Worm (Caenorhabditis elegans) whole organism, midembryonic: ENCODE data around the gene F46B6.12.

Experiments
- T22C8.4 ChIP-seq: fragments of 200-800 bp; sonication (Bioruptor generic); IDR thresholded peaks from 2 replicates; pipeline ENCODE4 v1.3.6; 2022; ENCODE audit warnings: missing genetic modification characterization, missing compliant biosample characterization
- cog-1 ChIP-seq: sonication (generic microtip); optimal IDR thresholded peaks from 2 replicates; lab custom pipeline; 2016; ENCODE audit warnings: missing genetic modification characterization, missing compliant biosample characterization
- flt-1 ChIP-seq: fragments of 200-800 bp; sonication (Bioruptor generic); IDR thresholded peaks from 2 replicates; pipeline ENCODE4 v1.3.6; 2022; ENCODE audit warnings: missing genetic modification characterization, missing compliant biosample characterization
- klf-2 ChIP-seq: fragments of 200-800 bp; sonication (Bioruptor generic); conservative IDR thresholded peaks from 2 replicates; pipeline ENCODE4 v1.3.6; 2022; ENCODE audit warnings: missing genetic modification reagents, missing genetic modification characterization, missing compliant biosample characterization
- med-1 ChIP-seq: sonication (generic microtip); optimal IDR thresholded peaks from 2 replicates; lab custom pipeline; 2017; ENCODE audit warnings: missing genetic modification characterization, mild to moderate bottlenecking, missing compliant biosample characterization, antibody characterized with exemption, missing genetic modification reagents; ENCODE audit not compliant: insufficient read depth
- ref-1 ChIP-seq: fragments of 200-800 bp; sonication (Bioruptor generic); conservative IDR thresholded peaks from 2 replicates; pipeline ENCODE4 v1.3.6; 2022; ENCODE audit warnings: missing genetic modification reagents, missing genetic modification characterization, missing compliant biosample characterization
- tab-1 ChIP-seq: fragments of 200-800 bp; sonication (Bioruptor generic); IDR thresholded peaks from 2 replicates; pipeline ENCODE4 v1.3.6; 2022; ENCODE audit warnings: missing genetic modification characterization, missing compliant biosample characterization
- ztf-23 ChIP-seq: fragments of 200-800 bp; sonication (Bioruptor generic); IDR thresholded peaks from 2 replicates; pipeline ENCODE4 v1.3.6; 2022; ENCODE audit warnings: missing genetic modification reagents, missing genetic modification characterization, missing compliant biosample characterization
- ztf-29 ChIP-seq: fragments of 200-800 bp; sonication (Bioruptor generic); IDR thresholded peaks from 2 replicates; pipeline ENCODE4 v1.3.6; 2022; ENCODE audit warnings: missing genetic modification reagents, missing genetic modification characterization, missing compliant biosample characterization

Gene F46B6.12

ce11 chrV:9803176-9803575 lies 27.5 kb upstream of the F46B6.12 start, which contains the start of gene sru-39:
Gene sru-39, plus strand, starts transcription at chrV:9803476.
- TF ChIP-seq tab-1 (GFP tag; lab: Robert Waterston, UW) (no peak), cog-1 (tag; lab: Kevin White, UChicago) (no peak), ztf-29 (GFP tag; lab: Robert Waterston, UW) (no peak), T22C8.4 (GFP tag; lab: Robert Waterston, UW) (no peak), flt-1 (no peak), ztf-23 (GFP tag; lab: Robert Waterston, UW) (no peak), klf-2 (GFP tag; lab: Robert Waterston, UW) (no peak), ref-1 (no peak), med-1 (GFP tag; lab: Kevin White, UChicago) (no peak)

DNA sequence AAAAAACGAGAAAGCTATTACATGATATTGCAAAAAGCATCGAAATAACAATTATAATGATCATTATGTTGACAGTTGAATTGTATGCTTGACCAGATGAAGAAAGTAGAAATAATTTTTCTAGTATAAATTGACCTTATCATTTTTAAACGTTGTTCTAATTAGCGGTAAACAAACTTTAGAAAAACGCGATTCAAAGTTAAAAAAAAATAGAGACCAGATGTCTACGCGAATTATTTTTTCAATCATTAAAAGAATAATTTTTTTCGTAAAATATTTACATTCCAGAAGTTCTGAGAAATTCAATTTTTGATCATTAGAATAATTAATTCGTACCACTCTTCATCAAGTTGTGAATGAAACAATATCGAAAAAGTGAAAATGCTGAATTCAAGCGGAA lies 26.3 kb upstream of the F46B6.12 start, which contains the start of gene F46B6.10:
Gene F46B6.10 (minus strand): TSS at position 101 of the 400 bp plus-strand sequence.
- TF ChIP-seq cog-1 (tag; lab: Kevin White, UChicago) (no peak), flt-1 (no peak), T22C8.4 (GFP tag; lab: Robert Waterston, UW) (no peak), ztf-29 (GFP tag; lab: Robert Waterston, UW) (no peak), tab-1 (GFP tag; lab: Robert Waterston, UW) (no peak), klf-2 (GFP tag; lab: Robert Waterston, UW) (no peak), med-1 (GFP tag; lab: Kevin White, UChicago) (no peak), ztf-23 (GFP tag; lab: Robert Waterston, UW) (no peak), ref-1 (no peak)

DNA sequence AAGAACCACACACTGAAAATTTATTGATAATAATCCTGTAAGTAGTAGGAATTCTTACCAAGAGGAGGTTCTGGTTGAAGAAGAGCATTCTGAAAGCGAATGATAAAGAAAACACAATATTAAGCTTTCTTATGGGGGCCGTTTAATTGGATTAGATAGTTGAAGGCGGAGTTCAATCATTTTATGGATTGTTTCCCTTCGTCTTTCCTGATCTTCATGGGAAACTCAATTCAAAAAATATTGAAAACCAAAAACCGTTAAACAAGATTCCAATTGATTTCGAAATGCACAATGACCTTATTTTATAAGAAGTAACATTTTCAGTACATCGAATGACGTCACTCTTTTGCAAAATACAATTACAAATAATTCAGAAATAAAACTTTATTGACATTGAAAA lies 23.4 kb upstream of the F46B6.12 start, which contains the start of gene F46B6.13:
Gene F46B6.13 (minus strand): TSS at position 101 of the 400 bp plus-strand sequence.
- no peak for TF ChIP-seq ref-1

- TF ChIP-seq ref-1 (no peak), med-1 (GFP tag; lab: Kevin White, UChicago) (no peak), klf-2 (GFP tag; lab: Robert Waterston, UW) (no peak), ztf-29 (GFP tag; lab: Robert Waterston, UW) (no peak), T22C8.4 (GFP tag; lab: Robert Waterston, UW) (no peak), tab-1 (GFP tag; lab: Robert Waterston, UW) (no peak), ztf-23 (GFP tag; lab: Robert Waterston, UW) (no peak)
These were observed 22.6 kb upstream of the F46B6.12 start for ce11 chrV:9798212-9798611.

DNA sequence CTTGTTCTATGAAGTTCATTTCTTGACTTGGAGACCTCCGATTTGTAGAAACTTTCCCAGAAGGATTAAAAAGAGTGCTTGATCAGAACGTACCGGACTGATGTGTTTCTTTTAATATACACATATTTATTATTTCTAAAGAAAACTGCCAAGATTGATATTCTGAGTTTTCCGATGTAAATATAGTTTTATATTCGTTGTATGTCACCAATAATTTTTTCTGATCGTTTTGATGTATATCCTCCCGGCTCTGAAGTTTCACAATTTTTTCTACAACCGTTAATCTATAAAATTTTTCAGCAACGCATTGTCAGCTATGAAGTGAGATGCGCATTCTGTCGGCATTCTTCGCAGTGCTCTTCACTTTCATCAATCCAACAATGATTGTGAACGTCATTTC lies 20.9 kb upstream of the F46B6.12 start, which contains the start of gene F46B6.9:
Gene F46B6.9 (plus strand): TSS at position 301 of the 400 bp plus-strand sequence.
- TF ChIP-seq flt-1 (no peak), klf-2 (GFP tag; lab: Robert Waterston, UW) (no peak)

ce11 chrV:9796002-9796401 lies 20.4 kb upstream of the F46B6.12 start:
- TF ChIP-seq klf-2 (GFP tag; lab: Robert Waterston, UW) (no peak), tab-1 (GFP tag; lab: Robert Waterston, UW) (no peak), ref-1 (no peak), ztf-29 (GFP tag; lab: Robert Waterston, UW) (no peak), med-1 (GFP tag; lab: Kevin White, UChicago) (no peak), ztf-23 (GFP tag; lab: Robert Waterston, UW) (no peak), cog-1 (tag; lab: Kevin White, UChicago) (no peak)

DNA sequence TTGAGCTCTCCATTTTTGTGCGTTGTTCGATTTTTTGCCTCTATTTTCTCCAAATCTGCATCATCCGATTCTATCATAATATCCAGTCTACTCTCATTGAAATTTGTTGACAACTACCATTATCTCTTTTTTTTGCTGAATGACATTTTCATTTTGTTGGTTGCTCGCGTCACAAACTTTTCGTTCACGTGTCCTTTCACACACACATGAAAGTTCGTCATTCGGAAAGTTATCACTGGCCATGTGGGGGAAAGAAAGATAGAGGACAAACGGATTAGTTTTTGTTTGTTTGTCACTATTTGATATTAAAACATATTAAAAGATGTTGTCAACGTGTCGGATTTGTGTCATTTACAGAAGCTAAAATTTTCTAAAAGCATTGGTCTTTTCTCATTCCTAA lies 19.4 kb upstream of the F46B6.12 start:
- TF ChIP-seq med-1 (GFP tag; lab: Kevin White, UChicago) (no peak), T22C8.4 (GFP tag; lab: Robert Waterston, UW) (no peak), tab-1 (GFP tag; lab: Robert Waterston, UW) (no peak), flt-1 (no peak), ref-1 (no peak), cog-1 (tag; lab: Kevin White, UChicago) (no peak), ztf-29 (GFP tag; lab: Robert Waterston, UW) (no peak), klf-2 (GFP tag; lab: Robert Waterston, UW) (no peak), ztf-23 (GFP tag; lab: Robert Waterston, UW) (no peak)

DNA sequence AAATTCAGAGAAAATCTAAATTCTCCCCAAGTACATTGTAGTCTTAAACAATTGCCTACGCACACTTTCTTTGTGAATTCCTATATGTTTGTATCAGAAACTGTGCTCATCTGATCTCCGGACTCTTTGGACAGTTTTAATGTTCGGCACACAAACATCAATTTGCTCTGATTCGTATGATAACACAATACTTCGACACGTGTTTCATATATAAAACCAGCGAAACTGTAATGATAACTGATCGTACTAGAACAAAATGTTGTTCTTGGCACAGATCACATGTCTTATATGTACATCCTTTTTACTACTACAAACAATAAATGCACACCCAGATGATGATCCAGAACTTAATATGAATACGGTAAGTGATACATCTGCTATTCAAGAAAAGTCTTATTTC lies 15.7 kb upstream of the F46B6.12 start, which contains the start of gene lipl-2:
Gene lipl-2 (plus strand): TSS at position 236 of the 400 bp plus-strand sequence.
- TF ChIP-seq klf-2 (GFP tag; lab: Robert Waterston, UW) (no peak), ztf-23 (GFP tag; lab: Robert Waterston, UW) (no peak), ztf-29 (GFP tag; lab: Robert Waterston, UW) (no peak)

DNA sequence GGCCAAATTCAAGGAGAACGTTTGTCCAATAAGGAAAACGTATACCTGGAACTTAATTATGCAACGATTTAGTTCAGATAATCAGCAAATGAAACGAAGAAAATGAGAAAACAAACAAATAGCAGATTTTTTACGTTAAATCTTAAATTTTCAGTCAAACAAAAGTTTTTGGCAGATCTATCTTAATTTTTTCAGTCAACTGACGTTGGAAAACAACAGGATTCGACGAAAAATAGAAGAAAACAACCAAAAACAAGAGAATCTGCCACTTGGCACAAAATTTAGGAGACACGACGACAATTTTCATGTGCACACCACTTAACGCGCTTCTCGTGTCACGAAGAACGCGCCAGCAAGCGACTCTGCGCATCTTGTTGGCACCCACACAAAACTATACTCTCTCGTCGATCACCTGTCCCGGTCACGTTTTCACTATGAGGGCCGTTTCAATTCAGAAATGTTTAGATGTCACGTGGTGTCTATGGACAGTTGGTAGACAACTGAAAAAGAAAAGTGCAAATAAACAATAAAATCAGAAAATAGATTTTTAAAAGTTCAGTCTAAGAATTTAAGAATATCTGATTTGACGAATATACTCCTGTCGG lies 14.1 kb upstream of the F46B6.12 start, which contains the start of gene ztf-7:
Gene ztf-7 (minus strand): TSS at position 51 of the 605 bp plus-strand sequence.
- TF ChIP-seq med-1 (GFP tag; lab: Kevin White, UChicago) (no peak), cog-1 (tag; lab: Kevin White, UChicago) (no peak), flt-1 (no peak), ztf-29 (GFP tag; lab: Robert Waterston, UW) (no peak), ref-1 (no peak), T22C8.4 (GFP tag; lab: Robert Waterston, UW) (no peak), klf-2 (GFP tag; lab: Robert Waterston, UW) (no peak), tab-1 (GFP tag; lab: Robert Waterston, UW) (no peak), ztf-23 (GFP tag; lab: Robert Waterston, UW) (no peak)

- TF ChIP-seq ref-1 (no peak), tab-1 (GFP tag; lab: Robert Waterston, UW) (no peak), T22C8.4 (GFP tag; lab: Robert Waterston, UW) (no peak), ztf-23 (GFP tag; lab: Robert Waterston, UW) (no peak), klf-2 (GFP tag; lab: Robert Waterston, UW) (no peak), flt-1 (no peak)
These were observed 11.1 kb upstream of the F46B6.12 start, which contains the start of gene F46B6.6 for ce11 chrV:9786721-9787131. Gene F46B6.6, minus strand, starts transcription at chrV:9786868.
